ENCODE assay signal across 4 worm cellular contexts in genomic region chrII:1714772-1715353, ce11.
TF ChIP-seq lines count a peak whose summit lies in the region.

Gene btb-6, plus strand, starts transcription at chrII:1715303.

TF ChIP-seq in whole organism, early embryonic, 17 proteins besides CTCF, POLR2A, EP300 and RAD21:
- TF ChIP-seq hmg-4 (GFP tag; optimal IDR thresholded peaks at IDR 0.05; lab: Kevin White, UChicago) (no peak), ceh-13 (GFP tag; optimal IDR thresholded peaks at IDR 0.05; lab: Kevin White, UChicago) (peak; percentile 1)

TF ChIP-seq in whole organism, midembryonic, 9 proteins besides CTCF, POLR2A, EP300 and RAD21:
- 0 out of 2 replicates have a peak, but pooled peaks have one; percentile 53 for TF ChIP-seq tab-1 (GFP tag; IDR thresholded peaks at IDR 0.05; lab: Robert Waterston, UW)
- no peak for TF ChIP-seq ref-1 (GFP tag; conservative IDR thresholded peaks at IDR 0.05; lab: Robert Waterston, UW)

TF ChIP-seq in whole organism, mixed stage, embryonic, 35 proteins besides CTCF, POLR2A, EP300 and RAD21:
- peak; percentile 9 for TF ChIP-seq ceh-39 (tag; optimal IDR thresholded peaks at IDR 0.05; lab: Kevin White, UChicago)
- no peak for TF ChIP-seq unc-39 (tag; optimal IDR thresholded peaks at IDR 0.05; lab: Kevin White, UChicago)
- TF ChIP-seq cnd-1 (tag; optimal IDR thresholded peaks at IDR 0.05; lab: Kevin White, UChicago): peak; percentile 4
- TF ChIP-seq mab-5 (tag; optimal IDR thresholded peaks at IDR 0.05; lab: Kevin White, UChicago): no peak
- peak; percentile 69 for TF ChIP-seq nhr-2 (tag; optimal IDR thresholded peaks at IDR 0.05; lab: Kevin White, UChicago)
- no peak for TF ChIP-seq ztf-11 (tag; optimal IDR thresholded peaks at IDR 0.05; lab: Kevin White, UChicago)
- no peak for TF ChIP-seq ceh-43 (GFP tag; optimal IDR thresholded peaks at IDR 0.05; lab: Kevin White, UChicago)

TF ChIP-seq in whole organism, young adult, 124 proteins besides CTCF, POLR2A, EP300 and RAD21:
- TF ChIP-seq aptf-2 (GFP tag; conservative IDR thresholded peaks at IDR 0.05; lab: Robert Waterston, UW) (peak; percentile 97), nfya-2 (GFP tag; IDR thresholded peaks at IDR 0.05; lab: Robert Waterston, UW) (no peak), aptf-3 (GFP tag; IDR thresholded peaks at IDR 0.05; lab: Robert Waterston, UW) (peak; percentile 87; the same call in 1 of the 2 replicates), bed-1 (GFP tag; IDR thresholded peaks at IDR 0.05; lab: Robert Waterston, UW) (0 out of 2 replicates have a peak, but pooled peaks have one; percentile 47), dpff-1 (tag; optimal IDR thresholded peaks at IDR 0.05; lab: Kevin White, UChicago) (no peak)
